Fruit fly (Drosophila melanogaster): ENCODE measurements around the gene CG2533.
"Not testable (repeated sequence)": the region's sequence is repeated elsewhere in the genome, so short reads cannot be mapped to it uniquely, and the experiment has no call there.

CG2533 gene

DNA sequence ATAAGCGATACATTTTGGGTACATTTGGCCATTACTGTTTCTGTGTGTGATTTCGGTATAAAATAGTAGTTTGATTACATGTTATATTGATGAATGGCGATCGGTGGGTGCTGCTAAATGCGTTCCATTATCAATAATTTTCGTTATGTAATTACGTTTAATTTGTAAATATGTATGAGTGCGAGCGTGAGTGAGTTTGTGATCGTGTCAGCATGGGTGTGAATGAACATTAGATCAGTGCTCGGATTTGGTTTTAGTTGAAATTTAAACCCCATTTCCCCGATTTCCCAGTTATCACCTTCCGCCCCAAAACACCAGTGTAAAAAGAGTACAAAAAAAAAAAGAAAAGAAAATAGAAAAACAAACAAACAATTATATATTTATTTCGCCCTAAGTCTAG lies 15.6 kb upstream of the CG2533 start:
- TF ChIP-seq CG8478 (optimal IDR thresholded peaks at IDR 0.05) (no peak), psq (optimal IDR thresholded peaks at IDR 0.05) (no peak), Dll (optimal IDR thresholded peaks at IDR 0.05) (no peak), pan (optimal IDR thresholded peaks at IDR 0.05) (no peak), usp (GFP tag; optimal IDR thresholded peaks at IDR 0.05) (no peak), EcR (GFP tag; optimal IDR thresholded peaks at IDR 0.05) (no peak)

DNA sequence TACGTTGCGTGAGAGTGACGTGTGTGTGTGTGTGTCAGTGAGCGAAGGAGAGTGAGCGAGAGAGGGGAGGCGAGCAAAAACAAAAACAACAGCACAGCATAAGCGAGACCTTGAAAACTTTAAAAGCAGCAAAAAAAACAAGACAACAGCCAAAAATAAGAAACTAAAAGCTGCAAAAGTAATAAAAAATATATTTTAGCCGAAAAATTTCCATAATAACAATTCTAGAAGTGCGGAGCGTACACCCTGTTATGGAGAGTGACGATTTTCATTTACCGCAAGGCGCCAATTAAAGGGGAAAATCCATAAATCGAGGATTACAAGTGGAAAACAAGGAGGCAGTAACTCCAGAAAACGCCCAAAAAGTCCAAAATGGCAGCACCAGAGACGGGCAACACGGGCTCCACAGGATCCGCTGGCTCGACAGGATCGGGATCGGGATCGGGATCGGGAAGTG lies 12.5 kb upstream of the CG2533 start:
- TF ChIP-seq EcR (GFP tag; optimal IDR thresholded peaks at IDR 0.05) (no peak), usp (GFP tag; optimal IDR thresholded peaks at IDR 0.05) (no peak), CG8478 (optimal IDR thresholded peaks at IDR 0.05) (no peak), psq (optimal IDR thresholded peaks at IDR 0.05) (no peak), pan (optimal IDR thresholded peaks at IDR 0.05) (no peak), Dll (optimal IDR thresholded peaks at IDR 0.05) (no peak)

DNA sequence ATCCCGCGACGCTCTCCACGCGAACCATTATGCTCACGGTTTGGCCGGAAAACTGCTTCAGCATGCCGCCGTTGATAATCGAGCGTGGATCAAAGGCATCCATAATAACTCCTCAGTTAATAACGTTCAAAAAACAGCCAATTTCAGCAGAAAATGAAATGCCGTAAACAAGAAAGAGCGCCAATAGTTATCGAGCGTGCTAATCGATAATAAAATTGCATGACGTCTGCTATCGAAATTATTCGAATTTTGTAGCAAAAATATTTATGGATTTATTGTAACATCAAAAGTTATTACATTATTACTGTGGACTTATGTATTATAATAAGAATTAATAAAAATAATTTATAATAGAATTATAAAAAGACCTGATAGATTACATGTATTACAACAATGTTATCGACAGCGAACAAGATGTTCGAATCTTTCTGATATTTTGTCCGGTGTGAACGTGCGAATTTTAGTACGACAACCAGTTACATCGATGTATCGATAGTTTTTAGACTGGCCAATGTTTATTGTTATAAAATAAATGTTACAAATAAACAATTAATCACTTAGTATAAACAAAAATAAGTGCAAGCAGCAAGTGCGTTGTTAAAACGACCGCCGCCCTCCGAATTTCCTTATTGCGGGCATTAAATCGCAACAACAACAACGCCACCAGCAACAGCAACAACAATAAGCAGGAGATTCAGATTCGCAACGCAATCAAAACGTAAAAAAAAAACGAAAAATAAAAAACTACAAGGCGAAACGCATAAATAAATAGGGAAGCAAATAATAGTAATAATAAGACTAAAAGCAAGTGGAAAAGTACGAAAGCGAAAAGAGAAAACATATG lies 11.9 kb upstream of the CG2533 start, which contains the start of the genes RPA3 and Met:
Gene RPA3, minus strand, starts transcription at position 189 of the 844 bp plus-strand sequence.
Gene Met, plus strand, starts transcription at position 473 of the 844 bp plus-strand sequence.
- TF ChIP-seq EcR (GFP tag; optimal IDR thresholded peaks at IDR 0.05) (no peak), Dll (optimal IDR thresholded peaks at IDR 0.05) (no peak), psq (optimal IDR thresholded peaks at IDR 0.05) (no peak)

DNA sequence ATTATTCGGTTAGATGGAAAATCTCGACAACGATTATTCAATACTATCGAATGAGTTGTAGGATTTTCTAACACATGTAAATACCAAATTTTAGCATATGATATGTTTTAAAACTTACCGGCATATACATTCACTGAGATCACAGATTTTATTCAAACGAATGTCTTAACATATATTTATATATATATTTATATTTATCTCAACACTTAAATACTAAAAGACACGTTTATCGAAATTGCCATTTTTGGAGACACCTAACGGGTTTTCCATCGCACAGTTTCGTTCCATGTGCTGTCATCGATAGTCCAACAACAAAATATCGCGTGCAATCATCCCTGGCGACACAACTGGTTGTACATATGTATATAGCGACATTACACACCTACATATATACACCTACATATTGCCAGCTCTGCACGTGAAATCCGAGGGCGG lies 7.7 kb upstream of the CG2533 start, which contains the start of the genes CG2247 and CG1703:
Gene CG2247, minus strand, starts transcription at position 8 of the 435 bp plus-strand sequence.
Gene CG1703, plus strand, starts transcription at position 283 of the 435 bp plus-strand sequence.
- no peak for TF ChIP-seq pan (optimal IDR thresholded peaks at IDR 0.05)
- TF ChIP-seq psq (optimal IDR thresholded peaks at IDR 0.05): no peak
- TF ChIP-seq CG8478 (optimal IDR thresholded peaks at IDR 0.05): no peak
- no peak for TF ChIP-seq Dll (optimal IDR thresholded peaks at IDR 0.05)

DNA sequence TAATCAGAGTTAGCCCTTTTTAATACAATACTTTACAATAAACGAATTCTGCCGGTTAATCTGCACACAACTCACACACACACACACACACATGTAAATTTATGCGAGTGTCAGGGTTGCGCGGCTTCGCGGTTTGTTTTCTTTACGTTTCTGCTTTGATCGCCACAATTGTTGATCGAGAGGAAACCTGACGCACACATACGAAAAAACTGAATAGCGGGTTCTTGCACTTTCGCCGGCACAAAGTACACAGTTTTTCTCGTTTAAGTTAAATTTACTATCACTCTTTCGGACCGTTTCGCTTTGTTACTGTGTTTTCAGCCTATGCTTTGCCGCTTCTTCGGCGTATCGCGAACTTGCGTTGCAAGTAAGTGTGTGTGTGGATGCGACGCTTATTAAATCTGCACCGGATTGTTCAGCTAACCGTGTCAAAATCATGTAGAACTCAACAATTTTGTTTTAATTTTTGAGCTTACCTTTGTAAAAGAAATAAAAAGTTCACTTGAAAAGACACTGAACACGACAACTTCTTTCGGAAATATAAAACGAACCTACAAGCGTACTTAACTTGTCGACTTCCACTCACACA lies 7.2 kb upstream of the CG2533 start:
- TF ChIP-seq usp (GFP tag; optimal IDR thresholded peaks at IDR 0.05) (no peak), pan (optimal IDR thresholded peaks at IDR 0.05) (no peak), EcR (GFP tag; optimal IDR thresholded peaks at IDR 0.05) (no peak), CG8478 (optimal IDR thresholded peaks at IDR 0.05) (no peak), Dll (optimal IDR thresholded peaks at IDR 0.05) (no peak), psq (optimal IDR thresholded peaks at IDR 0.05) (no peak)

DNA sequence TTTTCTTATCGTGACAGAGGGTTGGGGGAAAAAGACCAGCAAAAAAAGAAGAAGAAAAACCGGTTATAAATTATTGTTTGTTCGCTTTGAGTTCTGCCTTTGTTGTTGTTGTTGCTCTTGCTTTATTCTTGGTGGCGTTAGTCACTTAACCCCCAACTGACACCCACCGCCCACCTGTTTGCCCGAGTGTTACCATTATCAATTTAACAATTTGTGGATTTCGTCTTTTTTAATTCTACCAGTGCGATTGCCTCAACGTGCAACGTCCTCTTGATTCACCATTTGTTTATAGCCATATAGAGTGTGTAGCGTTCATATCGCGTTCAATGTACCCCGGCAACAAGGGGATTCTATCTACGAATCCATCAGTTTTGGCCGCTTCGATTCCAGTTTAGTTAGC lies 2.6 kb downstream of the CG2533 start:
- TF ChIP-seq usp (GFP tag; optimal IDR thresholded peaks at IDR 0.05): no peak
- no peak for TF ChIP-seq CG8478 (optimal IDR thresholded peaks at IDR 0.05)
- no peak for TF ChIP-seq EcR (GFP tag; optimal IDR thresholded peaks at IDR 0.05)
- no peak for TF ChIP-seq pan (optimal IDR thresholded peaks at IDR 0.05)
- TF ChIP-seq Dll (optimal IDR thresholded peaks at IDR 0.05): no peak
- no peak for TF ChIP-seq psq (optimal IDR thresholded peaks at IDR 0.05)

DNA sequence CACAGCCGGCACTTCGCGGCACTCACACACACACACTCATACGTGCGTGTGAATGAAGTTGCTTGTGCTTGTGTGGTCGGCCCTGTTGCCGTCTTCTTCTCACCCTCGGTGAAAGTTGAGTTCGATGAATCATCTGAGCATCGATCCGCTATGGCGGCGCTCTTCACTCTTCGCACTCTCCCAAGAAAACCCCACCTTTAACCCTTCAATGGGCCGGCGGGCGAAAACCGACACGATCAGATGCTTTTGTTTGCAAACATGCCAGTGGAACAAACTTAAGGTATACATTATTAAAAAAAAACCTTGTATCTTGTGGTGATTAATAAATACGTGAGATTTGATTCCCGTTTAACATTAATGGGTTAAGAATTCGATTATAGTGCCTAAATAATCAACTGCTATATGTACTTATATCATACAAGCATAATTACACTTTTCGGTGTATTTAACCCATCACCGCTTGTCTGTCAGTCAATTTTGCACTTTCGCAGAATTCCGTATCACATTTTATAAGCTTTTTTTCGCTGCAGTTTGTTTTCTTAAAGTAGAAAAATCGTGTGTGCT lies 3.1 kb downstream of the CG2533 start:
- TF ChIP-seq pan (optimal IDR thresholded peaks at IDR 0.05) (no peak), EcR (GFP tag; optimal IDR thresholded peaks at IDR 0.05) (no peak), usp (GFP tag; optimal IDR thresholded peaks at IDR 0.05) (no peak), Dll (optimal IDR thresholded peaks at IDR 0.05) (no peak), CG8478 (optimal IDR thresholded peaks at IDR 0.05) (no peak), psq (optimal IDR thresholded peaks at IDR 0.05) (no peak)

DNA sequence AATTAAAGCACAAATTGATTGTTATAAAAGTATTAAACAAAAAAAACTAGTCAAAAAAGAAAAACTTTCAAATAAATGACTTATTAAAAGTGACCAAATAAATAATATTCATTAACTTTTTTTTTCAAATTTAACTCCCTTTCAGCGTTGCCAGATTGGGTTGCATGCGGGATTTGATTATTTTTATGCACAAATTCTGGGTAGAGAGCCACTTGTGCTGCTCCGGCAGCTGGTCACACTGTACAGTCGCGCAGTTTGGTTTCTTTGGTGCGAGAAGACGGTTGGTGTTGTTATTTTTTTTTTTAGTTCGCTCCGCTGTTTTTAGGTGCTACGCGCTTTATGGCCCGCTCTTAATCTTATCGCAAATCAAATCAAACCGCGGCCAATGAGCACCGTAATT lies 4.4 kb downstream of the CG2533 start, which contains the start of gene rho-4:
Gene rho-4, plus strand, starts transcription at position 250 of the 400 bp plus-strand sequence.
- not testable (repeated sequence) for TF ChIP-seq psq (optimal IDR thresholded peaks at IDR 0.05); pan (optimal IDR thresholded peaks at IDR 0.05); usp (GFP tag; optimal IDR thresholded peaks at IDR 0.05)

DNA sequence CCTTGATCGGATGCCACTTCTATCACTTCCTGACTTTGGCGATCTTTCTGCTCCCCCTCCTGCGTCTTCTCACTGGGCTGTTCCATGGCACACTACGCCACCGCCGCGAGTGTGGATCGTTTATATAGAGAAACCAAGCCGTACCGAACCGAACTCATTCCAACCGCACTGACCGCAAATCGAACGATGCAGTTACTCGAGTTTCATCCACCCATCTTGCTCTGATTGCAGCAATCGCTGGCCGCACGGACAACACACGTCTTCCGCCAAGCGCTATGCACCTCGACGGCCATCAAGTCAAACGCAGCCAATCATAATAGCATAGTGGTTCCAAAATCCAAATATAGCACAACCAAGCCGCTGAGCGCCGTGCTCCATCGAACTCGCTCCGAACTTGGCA lies 19.9 kb downstream of the CG2533 start, which contains the start of gene pkm:
Gene pkm, minus strand, starts transcription at position 101 of the 400 bp plus-strand sequence.
- TF ChIP-seq Dll (optimal IDR thresholded peaks at IDR 0.05) (no peak), psq (optimal IDR thresholded peaks at IDR 0.05) (no peak), pan (optimal IDR thresholded peaks at IDR 0.05) (no peak), usp (GFP tag; optimal IDR thresholded peaks at IDR 0.05) (no peak), CG8478 (optimal IDR thresholded peaks at IDR 0.05) (no peak), EcR (GFP tag; optimal IDR thresholded peaks at IDR 0.05) (no peak)

DNA sequence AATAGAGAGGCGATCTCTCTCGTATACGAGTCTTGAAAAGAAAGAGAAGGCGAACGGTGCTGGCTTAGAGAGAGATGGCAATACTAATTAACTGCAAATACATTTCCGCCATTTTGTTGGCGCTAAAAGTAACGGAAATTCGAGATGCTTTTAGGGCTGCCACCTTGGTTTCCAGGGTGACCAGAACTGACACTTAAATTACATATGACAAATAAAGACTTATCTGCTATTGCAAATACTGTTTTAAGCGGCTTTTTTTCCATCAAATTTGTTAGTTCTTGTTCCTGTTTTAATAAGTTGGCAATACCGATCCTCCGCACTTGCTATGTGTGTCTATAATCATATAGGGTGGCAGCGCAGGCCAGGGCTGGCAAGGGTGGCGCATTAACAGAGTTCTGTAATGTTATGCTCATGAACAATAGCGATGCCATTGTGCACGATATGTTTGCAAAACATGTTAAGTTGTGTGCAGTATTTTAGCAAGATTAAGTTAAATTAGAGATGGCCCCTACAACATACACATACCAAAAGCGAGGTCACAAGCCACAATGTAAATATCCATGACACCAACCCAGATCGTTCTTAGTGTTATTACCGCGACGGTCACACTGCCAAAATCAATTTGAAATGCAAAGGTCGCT lies 23.7 kb downstream of the CG2533 start, which contains the start of gene nod:
Gene nod, plus strand, starts transcription at position 573 of the 641 bp plus-strand sequence.
- TF ChIP-seq CG8478 (optimal IDR thresholded peaks at IDR 0.05) (no peak), EcR (GFP tag; optimal IDR thresholded peaks at IDR 0.05) (no peak), pan (optimal IDR thresholded peaks at IDR 0.05) (no peak), Dll (optimal IDR thresholded peaks at IDR 0.05) (no peak), usp (GFP tag; optimal IDR thresholded peaks at IDR 0.05) (no peak)

DNA sequence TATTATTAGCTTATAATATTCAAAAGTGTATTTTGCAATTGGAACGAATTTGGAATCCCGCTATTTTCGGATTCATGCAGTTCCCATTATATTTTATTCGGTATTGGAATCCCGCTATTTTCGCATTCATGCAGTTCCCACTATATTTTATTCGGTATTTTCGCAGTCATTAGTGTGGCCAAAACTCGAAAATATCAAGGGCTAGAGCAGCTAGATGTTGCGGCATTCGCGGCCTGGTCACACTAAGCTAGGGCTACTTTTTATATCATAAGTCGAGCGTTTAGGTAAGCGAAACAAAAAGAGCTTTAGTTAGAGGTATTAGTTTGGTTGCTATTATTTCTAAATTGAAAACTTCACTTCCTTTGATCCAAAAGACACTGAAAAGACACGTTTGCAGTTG lies 25.2 kb downstream of the CG2533 start:
- TF ChIP-seq EcR (GFP tag; optimal IDR thresholded peaks at IDR 0.05): no peak
- no peak for TF ChIP-seq Dll (optimal IDR thresholded peaks at IDR 0.05)
- no peak for TF ChIP-seq CG8478 (optimal IDR thresholded peaks at IDR 0.05)
- no peak for TF ChIP-seq usp (GFP tag; optimal IDR thresholded peaks at IDR 0.05)
- TF ChIP-seq pan (optimal IDR thresholded peaks at IDR 0.05): no peak
- TF ChIP-seq psq (optimal IDR thresholded peaks at IDR 0.05): no peak
